Worm (Caenorhabditis elegans): ENCODE measurements around the gene T02H6.4.

The T02H6.4 gene

ce11 chrII:729931-730330, 40.1 kb downstream of the T02H6.4 start:
- no peak for TF ChIP-seq gmeb-1 (tag; optimal IDR thresholded peaks at IDR 0.05)
- peak in 1 of 2 experiments; percentile 17 for TF ChIP-seq lsy-2 (tag; optimal IDR thresholded peaks at IDR 0.05)

ce11 chrII:732393-732792, 42.5 kb downstream of the T02H6.4 start:
- TF ChIP-seq ztf-1 (GFP tag; conservative IDR thresholded peaks at IDR 0.05) (no peak), lsy-2 (tag; optimal IDR thresholded peaks at IDR 0.05) (peak; percentile 42 to 86)
